Worm (Caenorhabditis elegans) whole organism, L3 larva: ENCODE measurements around the gene nhr-249.

Experiments
- fkh-10 ChIP-seq: sonication (generic microtip); optimal IDR thresholded peaks from 2 replicates; lab custom pipeline; 2017; ENCODE audit warnings: missing biosample characterization, missing genetic modification reagents, missing genetic modification characterization
- nfya-1 ChIP-seq: sonication (generic microtip); optimal IDR thresholded peaks from 2 replicates; lab custom pipeline; 2017; ENCODE audit warnings: missing genetic modification characterization, mild to moderate bottlenecking, missing compliant biosample characterization, antibody characterized with exemption, moderate library complexity; ENCODE audit not compliant: insufficient read depth
- ztf-11 ChIP-seq: fragments of 150-350 bp; optimal IDR thresholded peaks from 2 replicates; lab custom pipeline; 2014; ENCODE audit warnings: missing biosample characterization, missing genetic modification characterization

DNA sequence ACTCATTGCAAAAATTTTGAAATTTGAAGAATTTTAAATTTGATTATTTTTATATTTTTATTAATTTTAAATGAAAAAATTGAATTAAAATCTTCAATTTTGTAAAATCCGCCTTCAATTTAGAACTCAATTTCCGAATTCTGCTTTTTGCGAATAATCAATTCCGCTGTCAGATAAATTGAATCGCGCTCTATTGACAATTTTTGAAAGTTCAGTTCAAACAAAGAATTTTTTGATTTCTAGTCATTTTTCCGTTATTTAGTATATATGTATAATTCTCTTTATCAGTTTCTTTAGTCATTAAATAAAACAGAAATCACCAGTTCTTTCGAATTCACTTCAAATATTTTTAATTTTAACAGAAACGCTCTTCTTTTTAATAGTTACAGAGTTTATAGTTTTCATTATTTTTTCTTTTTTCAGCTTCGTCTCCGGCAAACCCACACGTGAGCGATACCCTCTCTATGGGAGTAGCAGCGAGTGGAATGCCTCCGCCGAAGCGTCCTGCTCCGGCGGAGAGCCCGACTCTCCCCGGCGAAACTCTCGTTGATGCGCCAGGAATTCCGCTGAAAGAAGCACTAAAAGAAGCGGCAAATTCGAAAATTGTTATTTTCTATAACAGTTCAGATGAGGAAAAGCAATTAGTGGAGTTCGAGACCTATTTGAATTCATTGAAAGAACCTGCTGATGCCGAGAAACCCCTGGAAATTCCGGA lies 40.6 kb upstream of the nhr-249 start:
- TF ChIP-seq fkh-10, result no peak
- TF ChIP-seq ztf-11 (tag; lab: Kevin White, UChicago), result no peak
- TF ChIP-seq nfya-1, result peak; percentile 18
